Worm (Caenorhabditis elegans) whole organism, L4/young adult: ENCODE measurements around the gene F49H6.5.

Experiments used
- W03F9.2 ChIP-seq: fragments of 150-350 bp; optimal IDR thresholded peaks from 2 replicates; lab custom pipeline; 2014; ENCODE audit warnings: missing biosample characterization, missing genetic modification characterization
- dao-5 ChIP-seq: sonication (generic microtip); optimal IDR thresholded peaks from 2 replicates; lab custom pipeline; 2016; ENCODE audit warnings: missing genotype, missing genetic modification characterization, moderate library complexity, missing compliant biosample characterization
- him-1 ChIP-seq: sonication (generic microtip); optimal IDR thresholded peaks from 2 replicates; lab custom pipeline; 2016; ENCODE audit warnings: missing genotype, missing genetic modification reagents, missing genetic modification characterization, missing compliant biosample characterization

- TF ChIP-seq him-1 (tag; lab: Kevin White, UChicago) (no peak), W03F9.2 (tag; lab: Kevin White, UChicago) (no peak), dao-5 (tag; lab: Kevin White, UChicago) (no peak)
These were observed 9.8 kb upstream of the F49H6.5 start, which contains the start of gene clec-241 for ce11 chrV:17013232-17013631.
